Worm (Caenorhabditis elegans): Measurements from ENCODE around the gene rabx-5.
A peak's percentile ranks its signal among the peaks of the same experiment; 100 is the strongest.

Gene rabx-5

ce11 chrIII:10600894-10601293, 4.3 kb upstream of the rabx-5 start:
- TF ChIP-seq pax-3 (tag; optimal IDR thresholded peaks at IDR 0.05): peak; percentile 74
- no peak for TF ChIP-seq nhr-11 (tag; optimal IDR thresholded peaks at IDR 0.05)
- peak; percentile 84 for TF ChIP-seq fkh-8 (tag; optimal IDR thresholded peaks at IDR 0.05)
- no peak for TF ChIP-seq jun-1 (tag; optimal IDR thresholded peaks at IDR 0.05)
- TF ChIP-seq F16B12.6 (tag; optimal IDR thresholded peaks at IDR 0.05): no peak
- peak; percentile 4 for TF ChIP-seq sox-4 (tag; optimal IDR thresholded peaks at IDR 0.05)
- peak; percentile 6 for TF ChIP-seq nhr-20 (tag; optimal IDR thresholded peaks at IDR 0.05)
- TF ChIP-seq ztf-4 (tag; optimal IDR thresholded peaks at IDR 0.05): no peak
- TF ChIP-seq lin-14 (GFP tag; optimal IDR thresholded peaks at IDR 0.05): peak; percentile 39
- TF ChIP-seq nhr-71 (tag; optimal IDR thresholded peaks at IDR 0.05): peak; percentile 53
- TF ChIP-seq nhr-47 (tag; optimal IDR thresholded peaks at IDR 0.05): peak; percentile 58
- TF ChIP-seq egl-13 (tag; optimal IDR thresholded peaks at IDR 0.05): peak; percentile 58
- TF ChIP-seq dsc-1 (tag; optimal IDR thresholded peaks at IDR 0.05): peak; percentile 95
- peak; percentile 20 for TF ChIP-seq swsn-7 (tag; optimal IDR thresholded peaks at IDR 0.05)
- TF ChIP-seq mab-9 (GFP tag; IDR thresholded peaks at IDR 0.05): no peak

- TF ChIP-seq rnt-1 (tag; optimal IDR thresholded peaks at IDR 0.05): no peak
- TF ChIP-seq ceh-90 (tag; optimal IDR thresholded peaks at IDR 0.05): no peak
- no peak for TF ChIP-seq nhr-237 (tag; optimal IDR thresholded peaks at IDR 0.05)
- TF ChIP-seq nhr-28 (tag; optimal IDR thresholded peaks at IDR 0.05): no peak
- no peak for TF ChIP-seq lin-15B (tag; optimal IDR thresholded peaks at IDR 0.05)
- no peak for TF ChIP-seq isw-1 (GFP tag; IDR thresholded peaks at IDR 0.05)
- TF ChIP-seq nhr-47 (tag; optimal IDR thresholded peaks at IDR 0.05): no peak
- no peak for TF ChIP-seq skn-1 (tag; optimal IDR thresholded peaks at IDR 0.05)
- no peak for TF ChIP-seq pag-3 (tag; optimal IDR thresholded peaks at IDR 0.05; ENCODE audit: borderline replicate concordance, insufficient read depth)
- no peak for TF ChIP-seq lsy-2 (tag; optimal IDR thresholded peaks at IDR 0.05)
- no peak for TF ChIP-seq aha-1 (tag; optimal IDR thresholded peaks at IDR 0.05)
- TF ChIP-seq egl-13 (tag; optimal IDR thresholded peaks at IDR 0.05): no peak
- no peak for TF ChIP-seq fkh-10 (GFP tag; optimal IDR thresholded peaks at IDR 0.05)
- TF ChIP-seq fkh-8 (tag; optimal IDR thresholded peaks at IDR 0.05): no peak
- TF ChIP-seq aly-2 (tag; optimal IDR thresholded peaks at IDR 0.05): no peak
Observed at ce11 chrIII:10603248-10603647, 1.9 kb upstream of the rabx-5 start, which contains the start of gene Y39A1A.2. Y39A1A.2 (minus strand) TSS chrIII:10603566.

- TF ChIP-seq dsc-1 (tag; optimal IDR thresholded peaks at IDR 0.05): peak; percentile 51
- no peak for TF ChIP-seq hlh-4 (tag; optimal IDR thresholded peaks at IDR 0.05)
- no peak for TF ChIP-seq lin-35 (GFP tag; optimal IDR thresholded peaks at IDR 0.05)
- TF ChIP-seq lin-39 (tag; optimal IDR thresholded peaks at IDR 0.05): no peak
- TF ChIP-seq swsn-7 (tag; optimal IDR thresholded peaks at IDR 0.05): peak; percentile 13
- no peak for TF ChIP-seq efl-1 (optimal IDR thresholded peaks at IDR 0.05)
- no peak for TF ChIP-seq efl-1 (GFP tag; optimal IDR thresholded peaks at IDR 0.05 in 1 of 2)
- TF ChIP-seq elt-3 (tag; optimal IDR thresholded peaks at IDR 0.05): no peak
- no peak for TF ChIP-seq unc-62 (GFP tag; optimal IDR thresholded peaks at IDR 0.05)
- TF ChIP-seq aha-1 (tag; optimal IDR thresholded peaks at IDR 0.05): no peak
- no peak for TF ChIP-seq fos-1 (tag; optimal IDR thresholded peaks at IDR 0.05)
- TF ChIP-seq jun-1 (tag; optimal IDR thresholded peaks at IDR 0.05): no peak
- TF ChIP-seq efl-3 (GFP tag; optimal IDR thresholded peaks at IDR 0.05): no peak
- TF ChIP-seq C04F5.9 (tag; optimal IDR thresholded peaks at IDR 0.05): no peak
- no peak for TF ChIP-seq xbp-1 (tag; optimal IDR thresholded peaks at IDR 0.05)
- TF ChIP-seq nhr-19 (GFP tag; conservative IDR thresholded peaks at IDR 0.05): no peak
- no peak for TF ChIP-seq skn-1 (tag; optimal IDR thresholded peaks at IDR 0.05)
- no peak for TF ChIP-seq irx-1 (tag; optimal IDR thresholded peaks at IDR 0.05)
- no peak for TF ChIP-seq ztf-11 (tag; optimal IDR thresholded peaks at IDR 0.05)
- TF ChIP-seq hpl-2 (GFP tag; optimal IDR thresholded peaks at IDR 0.05): no peak
- no peak for TF ChIP-seq ceh-82 (tag; optimal IDR thresholded peaks at IDR 0.05)
- TF ChIP-seq nhr-90 (tag; optimal IDR thresholded peaks at IDR 0.05; ENCODE audit: poor library complexity): no peak
- TF ChIP-seq unc-98 (GFP tag; IDR thresholded peaks at IDR 0.05): no peak
- TF ChIP-seq nhr-85 (tag): no peak
- no peak for TF ChIP-seq ceh-63 (GFP tag; optimal IDR thresholded peaks at IDR 0.05)
- no peak for TF ChIP-seq lir-3 (tag; optimal IDR thresholded peaks at IDR 0.05; ENCODE audit: poor library complexity)
- TF ChIP-seq nhr-11 (tag; optimal IDR thresholded peaks at IDR 0.05): no peak
- no peak for TF ChIP-seq Y116A8C.19 (tag; optimal IDR thresholded peaks at IDR 0.05; ENCODE audit: borderline replicate concordance)
- peak; percentile 98 for TF ChIP-seq fkh-8 (tag; optimal IDR thresholded peaks at IDR 0.05)
- TF ChIP-seq F16B12.6 (tag; optimal IDR thresholded peaks at IDR 0.05): peak; percentile 4
- TF ChIP-seq rnt-1 (tag; optimal IDR thresholded peaks at IDR 0.05): no peak
Observed at ce11 chrIII:10604325-10604724, 824 bp upstream of the rabx-5 start.
